Fruit fly (Drosophila melanogaster) whole organism, embryonic: ENCODE data around the gene CG9106.

ENCODE experiments used
- Atf-2 ChIP-seq: fragments of 200-800 bp; sonication (Bioruptor generic); optimal IDR thresholded peaks from 2 replicates; lab custom pipeline; 2016; ENCODE audit warnings: missing biosample characterization, missing genetic modification characterization
- CG6791 ChIP-seq: fragments of 200-800 bp; sonication (Bioruptor generic); IDR thresholded peaks from 3 replicates; pipeline ENCODE4 v1.3.6; 2022; ENCODE audit warnings: missing biosample characterization, missing genetic modification characterization; ENCODE audit not compliant: partially characterized antibody
- E2f1 ChIP-seq: fragments of 200-800 bp; sonication (Bioruptor generic); IDR thresholded peaks from 2 replicates; pipeline ENCODE4 v1.3.6; 2022; ENCODE audit warnings: missing biosample characterization, missing genetic modification characterization
- GATAe ChIP-seq: fragments of 200-800 bp; sonication (Bioruptor generic); conservative IDR thresholded peaks from 2 replicates; pipeline ENCODE4 v1.3.6; 2022; ENCODE audit warnings: missing biosample characterization, missing genetic modification characterization
- dati ChIP-seq: fragments of 200-800 bp; sonication (Bioruptor generic); IDR thresholded peaks from 2 replicates; pipeline ENCODE4 v1.3.6; 2022; ENCODE audit warnings: missing biosample characterization, missing genetic modification characterization

DNA sequence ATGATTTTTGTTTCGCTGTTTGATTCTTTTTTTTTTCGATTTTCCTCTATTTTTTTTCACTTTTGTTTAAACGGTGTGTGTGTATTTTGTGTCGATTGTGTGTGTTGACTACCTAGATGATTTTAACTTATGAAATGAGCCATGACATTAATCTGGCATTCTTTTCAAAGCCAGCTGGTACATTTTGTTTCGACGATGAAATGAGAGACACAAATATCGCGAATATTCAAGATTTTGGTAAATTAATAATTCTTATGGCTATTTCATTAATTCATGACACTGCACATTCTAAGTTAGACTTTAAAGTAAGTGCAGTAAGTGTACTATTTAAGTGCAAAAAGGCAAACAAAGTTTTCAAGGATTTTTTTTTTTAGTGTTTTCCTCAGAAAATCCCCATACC, at the start of gene CG9106:
- TF ChIP-seq CG6791 (GFP tag; lab: Robert Waterston, UW) = no peak
- no peak for TF ChIP-seq Atf-2 (GFP tag; lab: Kevin White, UChicago)
- no peak for TF ChIP-seq GATAe (GFP tag; lab: Robert Waterston, UW)
- TF ChIP-seq dati = no peak
- no peak for TF ChIP-seq E2f1 (GFP tag; lab: Robert Waterston, UW)
